Fruit fly (Drosophila melanogaster): ENCODE results near the gene Osi5.

Osi5 gene

dm6 chr3R:6203000-6203399 is 24.3 kb upstream of the Osi5 start (continued):
- TF ChIP-seq CG31365 (tag; optimal IDR thresholded peaks at IDR 0.05) (peak; percentile 9), CG11085 (GFP tag; IDR thresholded peaks at IDR 0.05) (no peak), Sox100B (GFP tag; optimal IDR thresholded peaks at IDR 0.05) (no peak), bsh (GFP tag; optimal IDR thresholded peaks at IDR 0.05) (peak in 1 of 2 experiments; percentile 28), Bdp1 (GFP tag; optimal IDR thresholded peaks at IDR 0.05) (no peak), Six4 (GFP tag; optimal IDR thresholded peaks at IDR 0.05) (no peak), tgo (GFP tag; IDR thresholded peaks at IDR 0.05) (no peak), Hey (tag; optimal IDR thresholded peaks at IDR 0.05) (no peak), bowl (GFP tag; IDR thresholded peaks at IDR 0.05) (no peak), abd-A (tag; optimal IDR thresholded peaks at IDR 0.05) (no peak), CG16815 (GFP tag; optimal IDR thresholded peaks at IDR 0.05) (no peak), Sox102F (GFP tag; optimal IDR thresholded peaks at IDR 0.05) (peak; percentile 30), pan (optimal IDR thresholded peaks at IDR 0.05) (no peak), pan (GFP tag; optimal IDR thresholded peaks at IDR 0.05 in 1 of 2, IDR thresholded peaks at IDR 0.05 in 1 of 2) (no peak), Doc2 (GFP tag; IDR thresholded peaks at IDR 0.05) (no peak), CG14667 (GFP tag; IDR thresholded peaks at IDR 0.05) (no peak), Camta (GFP tag; optimal IDR thresholded peaks at IDR 0.05) (no peak), CG4707 (GFP tag; optimal IDR thresholded peaks at IDR 0.05) (no peak), gt (GFP tag; IDR thresholded peaks at IDR 0.05) (no peak), CG1602 (GFP tag; optimal IDR thresholded peaks at IDR 0.05) (no peak), exex (tag; optimal IDR thresholded peaks at IDR 0.05) (no peak), ara (GFP tag; IDR thresholded peaks at IDR 0.05) (no peak), CG18476 (GFP tag; optimal IDR thresholded peaks at IDR 0.05) (no peak), run (tag; optimal IDR thresholded peaks at IDR 0.05) (no peak), CG7786 (GFP tag; optimal IDR thresholded peaks at IDR 0.05) (no peak), CG3995 (GFP tag; optimal IDR thresholded peaks at IDR 0.05) (no peak), tin (GFP tag; optimal IDR thresholded peaks at IDR 0.05) (no peak), hbn (GFP tag; IDR thresholded peaks at IDR 0.05; ENCODE audit: partially characterized antibody) (no peak), vnd (GFP tag; IDR thresholded peaks at IDR 0.05; ENCODE audit: partially characterized antibody) (no peak), CG11504 (tag; optimal IDR thresholded peaks at IDR 0.05) (no peak), CG10462 (GFP tag; optimal IDR thresholded peaks at IDR 0.05) (no peak), CG6791 (GFP tag; IDR thresholded peaks at IDR 0.05; ENCODE audit: partially characterized antibody) (no peak), CG3065 (GFP tag; optimal IDR thresholded peaks at IDR 0.05) (no peak), al (GFP tag; IDR thresholded peaks at IDR 0.05) (no peak), Med (GFP tag) (peak; percentile 73), NK7.1 (GFP tag; optimal IDR thresholded peaks at IDR 0.05) (no peak), mirr (GFP tag; optimal IDR thresholded peaks at IDR 0.05) (no peak), caup (GFP tag; optimal IDR thresholded peaks at IDR 0.05; ENCODE audit: severe bottlenecking) (no peak), CG12659 (GFP tag; optimal IDR thresholded peaks at IDR 0.05) (no peak), NC2α (GFP tag; optimal IDR thresholded peaks at IDR 0.05) (no peak), onecut (GFP tag; IDR thresholded peaks at IDR 0.05) (no peak), BtbVII (GFP tag; optimal IDR thresholded peaks at IDR 0.05) (no peak), pfk (GFP tag; optimal IDR thresholded peaks at IDR 0.05) (no peak), CG16863 (GFP tag; optimal IDR thresholded peaks at IDR 0.05) (no peak), CG2875 (GFP tag; optimal IDR thresholded peaks at IDR 0.05) (peak; percentile 24), CG9215 (GFP tag; IDR thresholded peaks at IDR 0.05) (no peak), grn (GFP tag; optimal IDR thresholded peaks at IDR 0.05) (no peak), CG6854 (GFP tag; optimal IDR thresholded peaks at IDR 0.05) (no peak), Oli (tag; optimal IDR thresholded peaks at IDR 0.05) (no peak), CG33213 (GFP tag; optimal IDR thresholded peaks at IDR 0.05) (no peak), C15 (GFP tag; IDR thresholded peaks at IDR 0.05) (no peak), Aef1 (GFP tag; IDR thresholded peaks at IDR 0.05) (no peak)

Measured in whole organism, embryonic.